Fruit fly (Drosophila melanogaster) whole organism, adult: ENCODE measurements around the gene schlank.

ENCODE experiments used
- CG14711 ChIP-seq: fragments of 200-800 bp; sonication (Bioruptor generic); optimal IDR thresholded peaks from 2 replicates; lab custom pipeline; 2018; ENCODE audit warnings: missing biosample characterization, mild to moderate bottlenecking, missing genetic modification characterization, moderate library complexity
- CG33017 ChIP-seq: fragments of 200-800 bp; sonication (Bioruptor generic); optimal IDR thresholded peaks from 2 replicates; lab custom pipeline; 2018; ENCODE audit warnings: missing biosample characterization, mild to moderate bottlenecking, missing genetic modification characterization, moderate library complexity
- CG5204 ChIP-seq: fragments of 200-800 bp; sonication (Bioruptor generic); optimal IDR thresholded peaks from 2 replicates; lab custom pipeline; 2016; ENCODE audit warnings: missing biosample characterization, missing genetic modification characterization
- CG7045 ChIP-seq: fragments of 200-800 bp; sonication (Bioruptor generic); optimal IDR thresholded peaks from 2 replicates; lab custom pipeline; 2017; ENCODE audit warnings: missing biosample characterization, mild to moderate bottlenecking, missing genetic modification characterization
- CG7101 ChIP-seq: fragments of 200-800 bp; sonication (Bioruptor generic); optimal IDR thresholded peaks from 2 replicates; lab custom pipeline; 2018; ENCODE audit warnings: missing biosample characterization, mild to moderate bottlenecking, missing genetic modification characterization, moderate library complexity
- Clk ChIP-seq: fragments of 200-800 bp; sonication (Bioruptor generic); optimal IDR thresholded peaks from 2 replicates; lab custom pipeline; 2017; ENCODE audit warnings: missing biosample characterization, missing genetic modification characterization
- Hr96 ChIP-seq: fragments of 200-800 bp; sonication (Bioruptor generic); optimal IDR thresholded peaks from 2 replicates; lab custom pipeline; 2016; ENCODE audit warnings: missing biosample characterization, missing genetic modification characterization
- Mnt ChIP-seq: fragments of 200-800 bp; sonication (Bioruptor generic); optimal IDR thresholded peaks from 2 replicates; lab custom pipeline; 2016; ENCODE audit warnings: missing biosample characterization, mild to moderate bottlenecking, missing genetic modification characterization
- cnc ChIP-seq, 2 experiments: fragments of >200 bp; optimal IDR thresholded peaks; 2 replicates each; lab custom pipeline; 2017
- pad ChIP-seq: fragments of 200-800 bp; sonication (Bioruptor generic); optimal IDR thresholded peaks from 3 replicates; lab custom pipeline; 2017; ENCODE audit warnings: missing biosample characterization, missing genetic modification characterization, mild to moderate bottlenecking, moderate library complexity, missing genetic modification reagents
- tj ChIP-seq: fragments of 200-800 bp; sonication (Bioruptor generic); optimal IDR thresholded peaks from 3 replicates; lab custom pipeline; 2017; ENCODE audit warnings: missing biosample characterization, mild to moderate bottlenecking, missing genetic modification characterization, moderate library complexity
- toe ChIP-seq: fragments of 200-800 bp; sonication (Bioruptor generic); optimal IDR thresholded peaks from 2 replicates; lab custom pipeline; 2016; ENCODE audit warnings: missing biosample characterization, missing genetic modification characterization

The schlank gene

dm6 chrX:6216650-6217049, 50.4 kb downstream of the schlank start:
- TF ChIP-seq pad (GFP tag; lab: Kevin White, UChicago) (no peak), CG14711 (no peak), Mnt (GFP tag; lab: Kevin White, UChicago) (no peak), CG5204 (GFP tag; lab: Kevin White, UChicago) (no peak), Clk (GFP tag; lab: Kevin White, UChicago) (no peak), toe (GFP tag; lab: Kevin White, UChicago) (no peak), CG33017 (tag; lab: Kevin White, UChicago) (no peak), Hr96 (no peak), CG7101 (tag; lab: Kevin White, UChicago) (no peak), cnc (optimal IDR thresholded peaks at IDR 0.05; lab: Kevin White, UChicago) (no peak), tj (GFP tag; lab: Kevin White, UChicago) (no peak), CG7045 (GFP tag; lab: Kevin White, UChicago) (no peak)
